Worm (Caenorhabditis elegans): Measurements from ENCODE around the gene F16H6.3.

DNA sequence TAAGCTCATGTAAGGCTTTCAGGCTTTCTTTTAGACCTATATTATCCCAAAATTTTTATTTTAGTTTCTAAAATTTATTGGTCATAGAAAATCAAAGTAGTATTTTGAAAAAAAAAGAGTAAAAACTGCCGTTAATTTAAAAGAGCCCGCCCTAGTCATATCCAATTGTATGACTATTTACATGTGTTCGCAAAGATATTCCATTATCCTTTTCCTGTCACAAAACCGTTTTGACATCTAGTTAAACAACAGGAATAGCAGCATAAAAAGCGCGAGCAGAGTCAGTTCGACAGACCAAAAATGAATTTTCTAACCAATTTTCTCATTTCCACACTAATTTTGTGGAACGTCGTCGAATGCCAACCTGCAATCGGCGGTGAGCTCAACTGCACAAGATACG, at the start of gene F16H6.3:
- TF ChIP-seq lin-13 (tag; optimal IDR thresholded peaks at IDR 0.05): no peak
- no peak for TF ChIP-seq ceh-39 (tag; optimal IDR thresholded peaks at IDR 0.05)
- no peak for TF ChIP-seq unc-120 (tag; optimal IDR thresholded peaks at IDR 0.05; ENCODE audit: poor library complexity, severe bottlenecking)
- no peak for TF ChIP-seq sptf-1 (tag; optimal IDR thresholded peaks at IDR 0.05)
- TF ChIP-seq ztf-11 (tag; optimal IDR thresholded peaks at IDR 0.05): no peak
- TF ChIP-seq unc-62 (GFP tag; optimal IDR thresholded peaks at IDR 0.05): no peak
- no peak for TF ChIP-seq pha-4 (tag; optimal IDR thresholded peaks at IDR 0.05)
- no peak for TF ChIP-seq hlh-1 (tag; optimal IDR thresholded peaks at IDR 0.05)
- TF ChIP-seq nhr-12 (tag; optimal IDR thresholded peaks at IDR 0.05): no peak
- TF ChIP-seq elt-3 (tag; optimal IDR thresholded peaks at IDR 0.05): no peak
- no peak for TF ChIP-seq nhr-76 (tag; optimal IDR thresholded peaks at IDR 0.05)
- TF ChIP-seq lsy-2 (tag; optimal IDR thresholded peaks at IDR 0.05): no peak
- TF ChIP-seq cnd-1 (tag; optimal IDR thresholded peaks at IDR 0.05): no peak

All from whole organism, mixed stage, embryonic.